Worm (Caenorhabditis elegans): ENCODE data around the gene arrd-9.
A peak's percentile ranks its signal among the peaks of the same experiment; 100 is the strongest.

Gene arrd-9

ce11 chrII:12436717-12437116, 44.0 kb downstream of the arrd-9 start:
- peak; percentile 82 for TF ChIP-seq ceh-36 (tag; optimal IDR thresholded peaks at IDR 0.05)
- TF ChIP-seq tra-4 (tag; optimal IDR thresholded peaks at IDR 0.05): no peak
- TF ChIP-seq sea-1 (GFP tag; conservative IDR thresholded peaks at IDR 0.05): no peak

- TF ChIP-seq F13C5.2 (tag; optimal IDR thresholded peaks at IDR 0.05) (no peak), pes-1 (GFP tag; IDR thresholded peaks at IDR 0.05) (no peak), tra-4 (tag; optimal IDR thresholded peaks at IDR 0.05) (no peak)
Measured at ce11 chrII:12435202-12435872, 45.4 kb downstream of the arrd-9 start.

- TF ChIP-seq ets-7 (tag; optimal IDR thresholded peaks at IDR 0.05): no peak
- TF ChIP-seq hnd-1 (tag; optimal IDR thresholded peaks at IDR 0.05): no peak
- no peak for TF ChIP-seq scrt-1 (GFP tag; IDR thresholded peaks at IDR 0.05)
- TF ChIP-seq ama-1 (optimal IDR thresholded peaks at IDR 0.05): no peak
- no peak for TF ChIP-seq hmg-4 (GFP tag; optimal IDR thresholded peaks at IDR 0.05)
- TF ChIP-seq tra-4 (tag; optimal IDR thresholded peaks at IDR 0.05): no peak
- no peak for TF ChIP-seq tbx-37 (GFP tag; conservative IDR thresholded peaks at IDR 0.05)
- TF ChIP-seq aly-1 (tag; optimal IDR thresholded peaks at IDR 0.05): no peak
- no peak for TF ChIP-seq tbx-11 (GFP tag; IDR thresholded peaks at IDR 0.05)
- no peak for TF ChIP-seq B0310.2 (tag; optimal IDR thresholded peaks at IDR 0.05)
- TF ChIP-seq ceh-13 (GFP tag; optimal IDR thresholded peaks at IDR 0.05): no peak
- no peak for TF ChIP-seq sea-1 (GFP tag; conservative IDR thresholded peaks at IDR 0.05)
- no peak for TF ChIP-seq F13C5.2 (tag; optimal IDR thresholded peaks at IDR 0.05)
- TF ChIP-seq hmbx-1 (tag; optimal IDR thresholded peaks at IDR 0.05): no peak
- no peak for TF ChIP-seq pes-1 (GFP tag; IDR thresholded peaks at IDR 0.05)
- no peak for TF ChIP-seq ceh-36 (tag; optimal IDR thresholded peaks at IDR 0.05)
- TF ChIP-seq flt-1 (GFP tag; IDR thresholded peaks at IDR 0.05): no peak
Measured at ce11 chrII:12432356-12432755, 48.4 kb downstream of the arrd-9 start, which contains the start of gene dct-12. Gene dct-12, minus strand, starts transcription at chrII:12432456.

- TF ChIP-seq scrt-1 (GFP tag; IDR thresholded peaks at IDR 0.05) (no peak), ets-7 (tag; optimal IDR thresholded peaks at IDR 0.05) (no peak), ceh-13 (GFP tag; optimal IDR thresholded peaks at IDR 0.05) (no peak), sea-1 (GFP tag; conservative IDR thresholded peaks at IDR 0.05) (no peak), flt-1 (GFP tag; IDR thresholded peaks at IDR 0.05) (no peak), hnd-1 (tag; optimal IDR thresholded peaks at IDR 0.05) (no peak), tbx-11 (GFP tag; IDR thresholded peaks at IDR 0.05) (no peak), F13C5.2 (tag; optimal IDR thresholded peaks at IDR 0.05) (no peak)
Measured at ce11 chrII:12429743-12430142, 51.0 kb downstream of the arrd-9 start, which contains the start of gene Y57A10C.8. Gene Y57A10C.8, minus strand, starts transcription at chrII:12429843.
